Fruit fly (Drosophila melanogaster) whole organism, embryonic: ENCODE results near the gene sll.

Experiments used
- Abd-B ChIP-seq: fragments of 200-800 bp; sonication (Bioruptor generic); optimal IDR thresholded peaks from 2 replicates; lab custom pipeline; 2018; ENCODE audit warnings: missing biosample characterization, mild to moderate bottlenecking, missing genetic modification characterization, moderate library complexity
- BEAF-32 ChIP-seq: fragments of 200-800 bp; sonication (Bioruptor generic); optimal IDR thresholded peaks from 3 replicates; lab custom pipeline; 2017; ENCODE audit warnings: missing biosample characterization, missing genetic modification characterization, mild to moderate bottlenecking, moderate library complexity, missing genetic modification reagents
- CG1024 ChIP-seq: fragments of 200-800 bp; sonication (Bioruptor generic); IDR thresholded peaks from 2 replicates; pipeline ENCODE4 v1.3.6; 2022; ENCODE audit warnings: missing biosample characterization, missing genetic modification characterization
- CG10979 ChIP-seq: fragments of 200-800 bp; sonication (Bioruptor generic); optimal IDR thresholded peaks from 2 replicates; lab custom pipeline; 2018; ENCODE audit warnings: missing biosample characterization, mild to moderate bottlenecking, missing genetic modification characterization, moderate library complexity
- CG11560 ChIP-seq: fragments of 200-800 bp; sonication (Bioruptor generic); IDR thresholded peaks from 3 replicates; pipeline ENCODE4 v1.3.6; 2022; ENCODE audit warnings: missing biosample characterization, missing genetic modification characterization
- CG15479 ChIP-seq: fragments of 200-800 bp; sonication (Bioruptor generic); optimal IDR thresholded peaks from 3 replicates; lab custom pipeline; 2019; ENCODE audit warnings: missing biosample characterization, mild to moderate bottlenecking, missing genetic modification characterization, moderate library complexity
- CG18599 ChIP-seq: fragments of 200-800 bp; sonication (Bioruptor generic); optimal IDR thresholded peaks from 3 replicates; lab custom pipeline; 2017; ENCODE audit warnings: missing biosample characterization, missing genetic modification characterization, mild to moderate bottlenecking, moderate library complexity, missing genetic modification reagents
- CG32767 ChIP-seq: fragments of 200-800 bp; sonication (Bioruptor generic); IDR thresholded peaks from 2 replicates; pipeline ENCODE4 v1.3.6; 2022; ENCODE audit warnings: missing biosample characterization, missing genetic modification characterization
- CG32772 ChIP-seq: fragments of 200-800 bp; sonication (Bioruptor generic); IDR thresholded peaks from 2 replicates; pipeline ENCODE4 v1.3.6; 2022; ENCODE audit warnings: missing biosample characterization, missing genetic modification characterization
- CG33557 ChIP-seq: fragments of 200-800 bp; sonication (Bioruptor generic); optimal IDR thresholded peaks from 2 replicates; lab custom pipeline; 2019; ENCODE audit warnings: missing biosample characterization, mild to moderate bottlenecking, missing genetic modification characterization, moderate library complexity
- CG3407 ChIP-seq: fragments of 200-800 bp; sonication (Bioruptor generic); optimal IDR thresholded peaks from 2 replicates; lab custom pipeline; 2018; ENCODE audit warnings: missing biosample characterization, mild to moderate bottlenecking, missing genetic modification characterization
- CG34422 ChIP-seq: fragments of 200-800 bp; sonication (Bioruptor generic); IDR thresholded peaks from 3 replicates; pipeline ENCODE4 v1.3.6; 2022; ENCODE audit warnings: missing biosample characterization, missing genetic modification characterization
- CG3995 ChIP-seq: fragments of 200-800 bp; sonication (Bioruptor generic); optimal IDR thresholded peaks from 3 replicates; lab custom pipeline; 2016; ENCODE audit warnings: missing biosample characterization, missing genetic modification characterization
- CG6175 ChIP-seq: fragments of 200-800 bp; sonication (Bioruptor generic); IDR thresholded peaks from 3 replicates; pipeline ENCODE4 v1.3.6; 2022; ENCODE audit warnings: missing biosample characterization, missing genetic modification characterization
- CG7357 ChIP-seq: fragments of 200-800 bp; sonication (Bioruptor generic); IDR thresholded peaks from 3 replicates; pipeline ENCODE4 v1.3.6; 2022; ENCODE audit warnings: missing biosample characterization, missing genetic modification characterization
- CG8290 ChIP-seq, 3 experiments: fragments of 200-800 bp; sonication (Bioruptor generic); optimal IDR thresholded peaks; 2 replicates each; lab custom pipeline; 2016 to 2019; ENCODE audit warnings: missing biosample characterization in 3 of 3, missing genetic modification characterization in 3 of 3, mild to moderate bottlenecking in 2 of 3, moderate library complexity in 1 of 3
- CG8359 ChIP-seq: fragments of 200-800 bp; sonication (Bioruptor generic); optimal IDR thresholded peaks from 2 replicates; lab custom pipeline; 2017; ENCODE audit warnings: missing biosample characterization, mild to moderate bottlenecking, missing genetic modification characterization, borderline replicate concordance
- CrebB ChIP-seq: fragments of 200-800 bp; sonication (Bioruptor generic); optimal IDR thresholded peaks from 3 replicates; lab custom pipeline; 2018; ENCODE audit warnings: missing biosample characterization, mild to moderate bottlenecking, missing genetic modification characterization
- Dad ChIP-seq: fragments of 200-800 bp; sonication (Bioruptor generic); optimal IDR thresholded peaks from 3 replicates; lab custom pipeline; 2016; ENCODE audit warnings: missing biosample characterization, missing genetic modification characterization
- Dip3 ChIP-seq: fragments of 200-800 bp; sonication (Bioruptor generic); optimal IDR thresholded peaks from 3 replicates; lab custom pipeline; 2016; ENCODE audit warnings: missing biosample characterization, missing genetic modification characterization
- Dll ChIP-seq: fragments of 200-800 bp; sonication (Bioruptor generic); IDR thresholded peaks from 4 replicates; pipeline ENCODE4 v1.3.6; 2022; ENCODE audit warnings: missing biosample characterization, missing genetic modification characterization; ENCODE audit not compliant: partially characterized antibody
- Ets65A ChIP-seq: fragments of 200-800 bp; sonication (Bioruptor generic); peaks from one replicate; lab custom pipeline; 2016; ENCODE audit warnings: missing biosample characterization, missing genetic modification characterization
- H2.0 ChIP-seq: fragments of 200-800 bp; sonication (Bioruptor generic); IDR thresholded peaks from 2 replicates; pipeline ENCODE4 v1.3.6; 2022; ENCODE audit warnings: missing biosample characterization, missing genetic modification characterization
- HLH4C ChIP-seq: fragments of 200-800 bp; sonication (Bioruptor generic); IDR thresholded peaks from 3 replicates; pipeline ENCODE4 v1.3.6; 2022; ENCODE audit warnings: missing biosample characterization, missing genetic modification characterization; ENCODE audit not compliant: partially characterized antibody
- Hmx ChIP-seq: fragments of 200-800 bp; sonication (Bioruptor generic); optimal IDR thresholded peaks from 2 replicates; lab custom pipeline; 2016; ENCODE audit warnings: missing biosample characterization, missing genetic modification characterization
- Myb ChIP-seq: fragments of 200-800 bp; sonication (Bioruptor generic); optimal IDR thresholded peaks from 2 replicates; lab custom pipeline; 2016; ENCODE audit warnings: missing biosample characterization, missing genetic modification characterization
- Optix ChIP-seq: fragments of 200-800 bp; sonication (Bioruptor generic); IDR thresholded peaks from 3 replicates; pipeline ENCODE4 v1.3.6; 2022; ENCODE audit warnings: missing biosample characterization, missing genetic modification characterization
- Rfx ChIP-seq: fragments of 200-800 bp; sonication (Bioruptor generic); IDR thresholded peaks from 2 replicates; pipeline ENCODE4 v1.3.6; 2022; ENCODE audit warnings: missing biosample characterization, missing genetic modification characterization
- Six4 ChIP-seq: fragments of 200-800 bp; sonication (Bioruptor generic); optimal IDR thresholded peaks from 2 replicates; lab custom pipeline; 2016; ENCODE audit warnings: missing biosample characterization, missing genetic modification characterization
- Xbp1 ChIP-seq: fragments of 200-800 bp; sonication (Bioruptor generic); optimal IDR thresholded peaks from 3 replicates; lab custom pipeline; 2016; ENCODE audit warnings: missing biosample characterization, mild to moderate bottlenecking, missing genetic modification characterization
- Xrp1 ChIP-seq: fragments of 200-800 bp; sonication (Bioruptor generic); IDR thresholded peaks from 2 replicates; pipeline ENCODE4 v1.3.6; 2022; ENCODE audit warnings: missing biosample characterization, missing genetic modification characterization
- az2 ChIP-seq: fragments of 200-800 bp; sonication (Bioruptor generic); optimal IDR thresholded peaks from 3 replicates; lab custom pipeline; 2016; ENCODE audit warnings: missing biosample characterization, missing genetic modification characterization
- corto ChIP-seq: fragments of 200-800 bp; sonication (Bioruptor generic); optimal IDR thresholded peaks from 2 replicates; lab custom pipeline; 2016; ENCODE audit warnings: missing biosample characterization, mild to moderate bottlenecking, missing genetic modification characterization, moderate library complexity
- dmrt11E ChIP-seq: fragments of 200-800 bp; sonication (Bioruptor generic); optimal IDR thresholded peaks from 3 replicates; lab custom pipeline; 2018; ENCODE audit warnings: missing biosample characterization, mild to moderate bottlenecking, missing genetic modification characterization, moderate library complexity
- hkb ChIP-seq, 2 experiments: fragments of 200-800 bp in 1 of 2; fragments of >200 bp in 1 of 2; sonication (Bioruptor generic) in 1 of 2; IDR thresholded peaks in 1 of 2; optimal IDR thresholded peaks in 1 of 2; 2 replicates each; pipeline versions ENCODE4 v1.3.6 to Lab custom; 2017 to 2022; ENCODE audit warnings: missing biosample characterization in 1 of 2, missing genetic modification characterization in 1 of 2
- lab ChIP-seq: fragments of 200-800 bp; sonication (Bioruptor generic); optimal IDR thresholded peaks from 3 replicates; lab custom pipeline; 2017; ENCODE audit warnings: missing biosample characterization, missing genetic modification characterization, mild to moderate bottlenecking, moderate library complexity, missing genetic modification reagents
- nerfin-1 ChIP-seq: fragments of 200-800 bp; sonication (Bioruptor generic); optimal IDR thresholded peaks from 3 replicates; lab custom pipeline; 2019; ENCODE audit warnings: missing biosample characterization, mild to moderate bottlenecking, missing genetic modification characterization, moderate library complexity
- pfk ChIP-seq: fragments of 200-800 bp; sonication (Bioruptor generic); optimal IDR thresholded peaks from 2 replicates; lab custom pipeline; 2018; ENCODE audit warnings: missing biosample characterization, mild to moderate bottlenecking, missing genetic modification characterization, moderate library complexity
- pum ChIP-seq: fragments of 200-800 bp; sonication (Bioruptor generic); optimal IDR thresholded peaks from 2 replicates; lab custom pipeline; 2016; ENCODE audit warnings: missing biosample characterization, missing genetic modification characterization
- seq ChIP-seq: fragments of 200-800 bp; sonication (Bioruptor generic); IDR thresholded peaks from 2 replicates; pipeline ENCODE4 v1.3.6; 2022; ENCODE audit warnings: missing biosample characterization, missing genetic modification characterization
- sisA ChIP-seq: fragments of 200-800 bp; sonication (Bioruptor generic); IDR thresholded peaks from 2 replicates; pipeline ENCODE4 v1.3.6; 2022; ENCODE audit warnings: missing biosample characterization, missing genetic modification characterization
- slou ChIP-seq: fragments of 200-800 bp; sonication (Bioruptor generic); optimal IDR thresholded peaks from 3 replicates; lab custom pipeline; 2016; ENCODE audit warnings: missing biosample characterization, missing genetic modification characterization
- sob ChIP-seq: fragments of 200-800 bp; sonication (Bioruptor generic); IDR thresholded peaks from 2 replicates; pipeline ENCODE4 v1.3.6; 2022; ENCODE audit warnings: missing biosample characterization, missing genetic modification characterization
- stwl ChIP-seq: fragments of 200-800 bp; sonication (Bioruptor generic); optimal IDR thresholded peaks from 3 replicates; lab custom pipeline; 2018; ENCODE audit warnings: missing biosample characterization, mild to moderate bottlenecking, missing genetic modification characterization, moderate library complexity
- usp ChIP-seq: fragments of >200 bp; optimal IDR thresholded peaks from 2 replicates; lab custom pipeline; 2017; ENCODE audit warnings: missing biosample characterization, missing genetic modification characterization
- wdn ChIP-seq: fragments of 200-800 bp; sonication (Bioruptor generic); IDR thresholded peaks from 2 replicates; pipeline ENCODE4 v1.3.6; 2022; ENCODE audit warnings: missing biosample characterization, missing genetic modification characterization
- wek ChIP-seq: fragments of 200-800 bp; sonication (Bioruptor generic); optimal IDR thresholded peaks from 3 replicates; lab custom pipeline; 2018; ENCODE audit warnings: missing biosample characterization, mild to moderate bottlenecking, missing genetic modification characterization, moderate library complexity

sll gene

dm6 chr3R:17655040-17655439 is 49.1 kb downstream of the sll start (continued):
- TF ChIP-seq Optix (no peak; the same call in 2 of the 3 replicates), CrebB (tag; lab: Kevin White, UChicago) (peak; percentile 44), Abd-B (no peak), CG3407 (GFP tag; lab: Kevin White, UChicago) (peak; percentile 16), Six4 (GFP tag; lab: Kevin White, UChicago) (no peak), wek (GFP tag; lab: Kevin White, UChicago) (peak; percentile 65), CG32767 (GFP tag; lab: Robert Waterston, UW) (no peak), Rfx (GFP tag; lab: Robert Waterston, UW) (no peak), Dip3 (GFP tag; lab: Kevin White, UChicago) (no peak), dmrt11E (tag; lab: Kevin White, UChicago) (peak; percentile 21), sob (GFP tag; lab: Robert Waterston, UW) (0 out of 2 replicates have a peak, but pooled peaks have one; percentile 18), Ets65A (GFP tag; lab: Kevin White, UChicago) (no peak), Xrp1 (no peak), Myb (no peak), Xbp1 (GFP tag; lab: Kevin White, UChicago) (no peak), CG1024 (GFP tag; lab: Robert Waterston, UW) (no peak), Hmx (GFP tag; lab: Kevin White, UChicago) (no peak), sisA (GFP tag; lab: Robert Waterston, UW) (no peak), pfk (GFP tag; lab: Kevin White, UChicago) (no peak), hkb (optimal IDR thresholded peaks at IDR 0.05; lab: Kevin White, UChicago) (no peak), hkb (GFP tag; IDR thresholded peaks at IDR 0.05; lab: Robert Waterston, UW) (peak; percentile 38), Dll (GFP tag; lab: Robert Waterston, UW) (no peak), lab (peak; percentile 30), stwl (tag; lab: Kevin White, UChicago) (peak; percentile 69), CG33557 (GFP tag; lab: Kevin White, UChicago) (peak; percentile 59), CG8290 (GFP tag; optimal IDR thresholded peaks at IDR 0.05; lab: Kevin White, UChicago) (no peak), CG8290 (tag; optimal IDR thresholded peaks at IDR 0.05; lab: Kevin White, UChicago) (peak; percentile 41 to 76), CG15479 (GFP tag; lab: Kevin White, UChicago) (peak; percentile 7), CG11560 (tag; lab: Robert Waterston, UW) (no peak), wdn (GFP tag; lab: Robert Waterston, UW) (no peak), CG7357 (no peak), az2 (no peak), HLH4C (GFP tag; lab: Robert Waterston, UW) (no peak), slou (no peak), CG18599 (GFP tag; lab: Kevin White, UChicago) (no peak), CG6175 (GFP tag; lab: Robert Waterston, UW) (no peak), CG10979 (tag; lab: Kevin White, UChicago) (peak; percentile 41), H2.0 (GFP tag; lab: Robert Waterston, UW) (no peak), CG8359 (GFP tag; lab: Kevin White, UChicago) (no peak), CG34422 (GFP tag; lab: Robert Waterston, UW) (no peak), seq (GFP tag; lab: Robert Waterston, UW) (no peak), CG32772 (GFP tag; lab: Robert Waterston, UW) (no peak), pum (no peak), usp (GFP tag; lab: Kevin White, UChicago) (no peak), CG3995 (GFP tag; lab: Kevin White, UChicago) (no peak), Dad (GFP tag; lab: Kevin White, UChicago) (no peak), BEAF-32 (GFP tag; lab: Kevin White, UChicago) (no peak), corto (no peak), nerfin-1 (tag; lab: Kevin White, UChicago) (peak; percentile 43)
